Worm (Caenorhabditis elegans) whole organism, late embryonic: ENCODE measurements around the gene ugt-30.
"Not testable (repeated sequence)": the region's sequence is repeated elsewhere in the genome, so short reads cannot be mapped to it uniquely, and the experiment has no call there.

Experiments used
- C38D4.7 ChIP-seq: fragments of 200-800 bp; sonication (Bioruptor generic); optimal IDR thresholded peaks from 2 replicates; lab custom pipeline; 2018; ENCODE audit warnings: mild to moderate bottlenecking, missing genetic modification characterization, moderate library complexity, missing compliant biosample characterization
- K09A11.1 ChIP-seq: sonication (generic microtip); optimal IDR thresholded peaks from 2 replicates; lab custom pipeline; 2017; ENCODE audit warnings: antibody characterized with exemption, mild to moderate bottlenecking, missing genetic modification characterization, missing compliant biosample characterization; ENCODE audit not compliant: insufficient read depth
- ahr-1 ChIP-seq: sonication (generic microtip); optimal IDR thresholded peaks from 2 replicates; lab custom pipeline; 2016; ENCODE audit warnings: missing genetic modification characterization, missing compliant biosample characterization
- ceh-34 ChIP-seq: sonication (generic microtip); optimal IDR thresholded peaks from 2 replicates; lab custom pipeline; 2016; ENCODE audit warnings: mild to moderate bottlenecking, missing genetic modification characterization, missing compliant biosample characterization
- elt-2 ChIP-seq: sonication (generic microtip); optimal IDR thresholded peaks from 2 replicates; lab custom pipeline; 2016; ENCODE audit warnings: missing genetic modification reagents, missing genetic modification characterization, missing compliant biosample characterization
- lin-11 ChIP-seq: fragments of 200-800 bp; sonication (Bioruptor generic); optimal IDR thresholded peaks from 2 replicates; lab custom pipeline; 2018; ENCODE audit warnings: mild to moderate bottlenecking, missing genetic modification characterization, missing compliant biosample characterization
- odd-2 ChIP-seq: sonication (generic microtip); optimal IDR thresholded peaks from 2 replicates; lab custom pipeline; 2017; ENCODE audit warnings: antibody characterized with exemption, mild to moderate bottlenecking, missing genetic modification characterization, missing compliant biosample characterization
- pha-2 ChIP-seq: sonication (generic microtip); optimal IDR thresholded peaks from 2 replicates; lab custom pipeline; 2017; ENCODE audit warnings: mild to moderate bottlenecking, missing genetic modification characterization, missing compliant biosample characterization
- pha-4 ChIP-seq: fragments of 150-350 bp; optimal IDR thresholded peaks from 2 replicates; lab custom pipeline; 2018; ENCODE audit warnings: missing biosample characterization, missing genetic modification reagents, missing genetic modification characterization
- pqm-1 ChIP-seq: sonication (generic microtip); optimal IDR thresholded peaks from 2 replicates; lab custom pipeline; 2016; ENCODE audit warnings: missing genetic modification characterization, missing compliant biosample characterization
- ref-2 ChIP-seq: sonication (generic microtip); optimal IDR thresholded peaks from 2 replicates; lab custom pipeline; 2016; ENCODE audit warnings: missing genetic modification characterization, missing compliant biosample characterization
- rnt-1 ChIP-seq: sonication (generic microtip); optimal IDR thresholded peaks from 2 replicates; lab custom pipeline; 2016; ENCODE audit warnings: missing genetic modification characterization, missing compliant biosample characterization
- ttx-3 ChIP-seq: sonication (generic microtip); optimal IDR thresholded peaks from 2 replicates; lab custom pipeline; 2016; ENCODE audit warnings: missing genetic modification reagents, missing genetic modification characterization, missing compliant biosample characterization

DNA sequence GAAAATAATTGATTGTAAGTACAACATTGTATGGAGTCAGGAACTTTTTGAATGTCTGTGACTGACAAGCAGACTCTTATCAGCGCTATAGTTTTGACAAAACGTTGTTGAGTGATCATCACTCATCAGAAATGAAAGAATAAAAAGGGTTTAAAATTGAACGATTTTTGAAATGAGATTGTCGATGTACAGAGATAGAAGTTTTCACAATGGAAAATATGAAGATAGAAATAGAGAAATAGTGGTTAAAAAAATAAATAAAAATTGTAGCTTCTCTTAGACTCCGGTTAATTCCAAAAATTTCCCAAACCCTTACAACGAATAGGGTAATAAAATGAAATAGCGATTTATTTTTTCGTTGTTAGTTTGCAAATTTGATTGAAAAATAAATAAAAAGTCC lies at the start of gene ugt-30:
- not testable (repeated sequence) for TF ChIP-seq odd-2; ref-2 (tag; lab: Kevin White, UChicago); lin-11 (tag; lab: Kevin White, UChicago); ttx-3 (tag; lab: Kevin White, UChicago); K09A11.1 (tag; lab: Kevin White, UChicago); ahr-1; pha-2 (tag; lab: Kevin White, UChicago); ceh-34; pha-4 (tag; lab: Kevin White, UChicago); C38D4.7 (GFP tag; lab: Kevin White, UChicago); rnt-1 (tag; lab: Kevin White, UChicago); pqm-1; elt-2 (tag; lab: Kevin White, UChicago)
